Worm (Caenorhabditis elegans) whole organism, midembryonic: ENCODE data around the gene mam-6.

Source experiments
- T22C8.4 ChIP-seq: fragments of 200-800 bp; sonication (Bioruptor generic); IDR thresholded peaks from 2 replicates; pipeline ENCODE4 v1.3.6; 2022; ENCODE audit warnings: missing genetic modification characterization, missing compliant biosample characterization
- flt-1 ChIP-seq: fragments of 200-800 bp; sonication (Bioruptor generic); IDR thresholded peaks from 2 replicates; pipeline ENCODE4 v1.3.6; 2022; ENCODE audit warnings: missing genetic modification characterization, missing compliant biosample characterization
- ztf-29 ChIP-seq: fragments of 200-800 bp; sonication (Bioruptor generic); IDR thresholded peaks from 2 replicates; pipeline ENCODE4 v1.3.6; 2022; ENCODE audit warnings: missing genetic modification reagents, missing genetic modification characterization, missing compliant biosample characterization

DNA sequence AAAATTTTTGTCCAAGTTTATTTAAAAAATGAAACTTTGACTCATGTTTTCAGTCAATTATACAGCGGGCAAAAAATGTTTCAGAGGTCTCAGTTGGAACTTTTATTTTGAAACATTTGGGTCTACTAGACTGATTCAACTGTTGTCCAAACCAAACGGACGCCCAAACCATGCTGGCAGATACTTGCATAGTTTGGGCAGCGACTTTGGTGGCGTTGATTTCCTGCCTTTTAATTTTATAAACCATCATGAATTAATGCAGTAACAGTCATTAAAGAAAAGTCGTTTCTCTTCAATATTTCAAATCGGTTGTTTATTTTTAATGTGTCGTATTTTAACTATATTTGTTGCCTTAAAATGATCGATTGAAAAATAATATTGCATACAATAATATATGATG lies 32.9 kb downstream of the mam-6 start:
- TF ChIP-seq T22C8.4 (no peak), flt-1 (GFP tag; lab: Robert Waterston, UW) (no peak), ztf-29 (GFP tag; lab: Robert Waterston, UW) (no peak)
